Fruit fly (Drosophila melanogaster): ENCODE measurements around the gene Set8.
A peak's percentile ranks its signal among the peaks of the same experiment; 100 is the strongest.

The Set8 gene

dm6 chr3R:14308801-14309217 lies 7.0 kb upstream of the Set8 start, which contains the start of gene Polr2I (continued):
- peak; percentile 37; the same call in 1 of the 3 replicates for TF ChIP-seq Aef1 (GFP tag; IDR thresholded peaks at IDR 0.05)
- no peak for TF ChIP-seq al (GFP tag; IDR thresholded peaks at IDR 0.05)
- peak; percentile 31 for TF ChIP-seq CG4820 (GFP tag; optimal IDR thresholded peaks at IDR 0.05)
- TF ChIP-seq CG12391 (tag; optimal IDR thresholded peaks at IDR 0.05): peak; percentile 60
- TF ChIP-seq gem (tag; optimal IDR thresholded peaks at IDR 0.05): no peak
- TF ChIP-seq CG14710 (tag; optimal IDR thresholded peaks at IDR 0.05): peak; percentile 65
- peak; percentile 37 for TF ChIP-seq az2 (GFP tag; optimal IDR thresholded peaks at IDR 0.05)

DNA sequence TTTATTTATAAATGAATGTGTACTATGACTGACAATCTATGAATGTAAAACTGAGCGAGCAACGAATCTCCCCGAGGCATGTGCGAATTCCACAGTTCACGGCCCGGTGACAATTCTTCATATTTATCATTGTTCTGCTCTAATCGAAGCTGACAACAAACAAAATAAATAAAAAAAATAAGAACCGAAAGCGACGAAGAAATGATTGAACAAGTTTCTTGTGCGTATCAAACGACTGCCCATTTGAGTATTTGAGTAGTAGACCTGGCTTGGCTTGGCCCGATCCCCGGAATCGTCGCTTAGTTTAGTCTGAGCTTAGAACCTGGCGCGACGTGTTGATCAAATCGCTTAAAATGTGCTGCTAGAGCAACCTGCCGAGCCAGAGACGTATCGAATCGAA lies 5.8 kb upstream of the Set8 start, which contains the start of gene CG31321:
TSS of gene CG31321 (plus strand) at position 301 of the 400 bp plus-strand sequence.
- TF ChIP-seq sd (tag; optimal IDR thresholded peaks at IDR 0.05) (peak; percentile 47), MESR4 (GFP tag; optimal IDR thresholded peaks at IDR 0.05) (no peak)

- TF ChIP-seq hth (optimal IDR thresholded peaks at IDR 0.05): no peak
- no peak for TF ChIP-seq kni (GFP tag; optimal IDR thresholded peaks at IDR 0.05)
- no peak for TF ChIP-seq nau (GFP tag; optimal IDR thresholded peaks at IDR 0.05)
- TF ChIP-seq Spps (tag; optimal IDR thresholded peaks at IDR 0.05): no peak
- no peak for TF ChIP-seq Max (GFP tag; optimal IDR thresholded peaks at IDR 0.05)
- TF ChIP-seq tll (GFP tag; optimal IDR thresholded peaks at IDR 0.05): no peak
- TF ChIP-seq CTCF (GFP tag; optimal IDR thresholded peaks at IDR 0.05): no peak
- TF ChIP-seq Opbp (GFP tag; IDR thresholded peaks at IDR 0.05; ENCODE audit: partially characterized antibody): no peak
- TF ChIP-seq bigmax (GFP tag; optimal IDR thresholded peaks at IDR 0.05): no peak
- TF ChIP-seq lmd (GFP tag; IDR thresholded peaks at IDR 0.05): peak; percentile 55; the same call in 1 of the 2 replicates
- no peak for TF ChIP-seq caup (GFP tag; optimal IDR thresholded peaks at IDR 0.05; ENCODE audit: severe bottlenecking)
- no peak for TF ChIP-seq ase (GFP tag; IDR thresholded peaks at IDR 0.05)
- TF ChIP-seq CG10147 (GFP tag; optimal IDR thresholded peaks at IDR 0.05): peak; percentile 22
- no peak for TF ChIP-seq sima (GFP tag; optimal IDR thresholded peaks at IDR 0.05)
- no peak for TF ChIP-seq HmgD (GFP tag; optimal IDR thresholded peaks at IDR 0.05)
- no peak for TF ChIP-seq Ets97D (GFP tag; optimal IDR thresholded peaks at IDR 0.05)
- TF ChIP-seq zfh1 (GFP tag; IDR thresholded peaks at IDR 0.05): no peak
- TF ChIP-seq CG17912 (GFP tag; optimal IDR thresholded peaks at IDR 0.05): no peak
- TF ChIP-seq ems (GFP tag; optimal IDR thresholded peaks at IDR 0.05): peak; percentile 7
- TF ChIP-seq CG9876 (GFP tag; optimal IDR thresholded peaks at IDR 0.05): no peak
- TF ChIP-seq crc (GFP tag; optimal IDR thresholded peaks at IDR 0.05): no peak
- no peak for TF ChIP-seq D19A (tag; optimal IDR thresholded peaks at IDR 0.05)
- no peak for TF ChIP-seq Ravus (GFP tag; IDR thresholded peaks at IDR 0.05)
- TF ChIP-seq fru (optimal IDR thresholded peaks at IDR 0.05): no peak
- no peak for TF ChIP-seq fu2 (GFP tag; optimal IDR thresholded peaks at IDR 0.05)
- TF ChIP-seq CG12659 (GFP tag; optimal IDR thresholded peaks at IDR 0.05): no peak
- no peak for TF ChIP-seq zf30C (GFP tag; optimal IDR thresholded peaks at IDR 0.05)
- TF ChIP-seq br (optimal IDR thresholded peaks at IDR 0.05): no peak
- TF ChIP-seq CG2120 (GFP tag; optimal IDR thresholded peaks at IDR 0.05): peak; percentile 41
- no peak for TF ChIP-seq Eip74EF (GFP tag; optimal IDR thresholded peaks at IDR 0.05)
- TF ChIP-seq wdn (GFP tag; IDR thresholded peaks at IDR 0.05): no peak
- no peak for TF ChIP-seq CG4854 (GFP tag; optimal IDR thresholded peaks at IDR 0.05)
- TF ChIP-seq luna (GFP tag; optimal IDR thresholded peaks at IDR 0.05): no peak
- no peak for TF ChIP-seq CG13123 (GFP tag; optimal IDR thresholded peaks at IDR 0.05)
- TF ChIP-seq CG6683 (GFP tag; optimal IDR thresholded peaks at IDR 0.05): no peak
- TF ChIP-seq Lpt (GFP tag; optimal IDR thresholded peaks at IDR 0.05): no peak
- TF ChIP-seq CG10274 (GFP tag; optimal IDR thresholded peaks at IDR 0.05): no peak
- peak; percentile 38 for TF ChIP-seq CG10979 (tag; optimal IDR thresholded peaks at IDR 0.05)
- TF ChIP-seq Atf3 (GFP tag; optimal IDR thresholded peaks at IDR 0.05): no peak
- TF ChIP-seq CG6791 (GFP tag; IDR thresholded peaks at IDR 0.05; ENCODE audit: partially characterized antibody): no peak
These were observed 4.8 kb upstream of the Set8 start for dm6 chr3R:14311027-14311426.

Data from whole organism, embryonic.